Fruit fly (Drosophila melanogaster): ENCODE measurements around the gene Ku80.

The Ku80 gene

DNA sequence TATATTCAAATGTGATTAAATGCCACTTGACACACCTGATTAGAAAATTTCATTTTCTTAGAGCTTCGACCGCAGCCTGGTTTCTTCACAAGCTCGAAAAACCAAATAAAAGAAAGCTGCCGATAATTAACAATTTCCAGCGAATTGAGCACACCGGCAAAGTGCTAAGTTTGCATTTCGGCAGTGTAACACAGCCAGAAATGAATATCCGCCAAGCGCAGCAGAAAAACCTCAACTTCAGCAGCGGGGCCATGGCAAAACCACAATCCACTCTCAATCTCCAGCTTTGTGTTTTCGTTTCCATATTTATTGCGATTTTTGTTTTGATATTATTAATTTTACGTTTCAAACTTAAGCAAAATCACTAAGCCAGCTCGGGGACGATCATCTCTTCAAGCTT is 21.6 kb downstream of the Ku80 start:
- no peak for TF ChIP-seq Sp1 (GFP tag; optimal IDR thresholded peaks at IDR 0.05)
- no peak for TF ChIP-seq Hnf4 (GFP tag; optimal IDR thresholded peaks at IDR 0.05)
- TF ChIP-seq br (GFP tag; optimal IDR thresholded peaks at IDR 0.05): no peak
- no peak for TF ChIP-seq h (GFP tag; optimal IDR thresholded peaks at IDR 0.05)
- no peak for TF ChIP-seq lola (GFP tag; optimal IDR thresholded peaks at IDR 0.05)
- TF ChIP-seq usp (GFP tag; optimal IDR thresholded peaks at IDR 0.05): no peak
- TF ChIP-seq sv (GFP tag; optimal IDR thresholded peaks at IDR 0.05): no peak
- TF ChIP-seq CG9705 (GFP tag; optimal IDR thresholded peaks at IDR 0.05): no peak

DNA sequence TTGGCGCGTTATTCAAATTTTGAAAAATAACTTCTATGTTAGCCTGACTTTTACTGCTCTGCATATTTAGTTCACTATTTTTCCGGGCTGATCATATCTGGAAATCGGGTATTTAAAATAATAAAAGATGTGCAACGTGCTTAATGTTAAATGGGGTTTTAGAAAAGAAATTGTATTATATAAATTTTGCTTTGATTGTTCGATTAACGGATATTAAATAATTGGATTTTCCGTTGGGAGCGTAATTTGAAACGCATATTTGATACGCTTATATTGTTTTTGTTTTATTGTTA is 22.8 kb downstream of the Ku80 start:
- no peak for TF ChIP-seq Abd-B (GFP tag; optimal IDR thresholded peaks at IDR 0.05)
- no peak for TF ChIP-seq Hnf4 (GFP tag; optimal IDR thresholded peaks at IDR 0.05)
- no peak for TF ChIP-seq Hr78 (GFP tag; optimal IDR thresholded peaks at IDR 0.05)
- no peak for TF ChIP-seq Mio (GFP tag; optimal IDR thresholded peaks at IDR 0.05)
- TF ChIP-seq Vsx2 (GFP tag; optimal IDR thresholded peaks at IDR 0.05; ENCODE audit: partially characterized antibody): no peak
- no peak for TF ChIP-seq Rel (GFP tag; optimal IDR thresholded peaks at IDR 0.05)
- no peak for TF ChIP-seq Rel (tag; optimal IDR thresholded peaks at IDR 0.05)
- no peak for TF ChIP-seq fru (GFP tag; optimal IDR thresholded peaks at IDR 0.05)
- no peak for TF ChIP-seq dsf (GFP tag; optimal IDR thresholded peaks at IDR 0.05; ENCODE audit: borderline replicate concordance)
- no peak for TF ChIP-seq Dif (GFP tag; optimal IDR thresholded peaks at IDR 0.05; ENCODE audit: partially characterized antibody)
- no peak for TF ChIP-seq GATAd (GFP tag; optimal IDR thresholded peaks at IDR 0.05)
- no peak for TF ChIP-seq Jra (GFP tag; optimal IDR thresholded peaks at IDR 0.05)
- TF ChIP-seq h (GFP tag; optimal IDR thresholded peaks at IDR 0.05): no peak
- TF ChIP-seq brk (GFP tag; optimal IDR thresholded peaks at IDR 0.05): no peak
- no peak for TF ChIP-seq ey (GFP tag; optimal IDR thresholded peaks at IDR 0.05)
- no peak for TF ChIP-seq OdsH (GFP tag; optimal IDR thresholded peaks at IDR 0.05)
- TF ChIP-seq dmrt93B (GFP tag; optimal IDR thresholded peaks at IDR 0.05): no peak
- TF ChIP-seq pan (optimal IDR thresholded peaks at IDR 0.05): no peak

DNA sequence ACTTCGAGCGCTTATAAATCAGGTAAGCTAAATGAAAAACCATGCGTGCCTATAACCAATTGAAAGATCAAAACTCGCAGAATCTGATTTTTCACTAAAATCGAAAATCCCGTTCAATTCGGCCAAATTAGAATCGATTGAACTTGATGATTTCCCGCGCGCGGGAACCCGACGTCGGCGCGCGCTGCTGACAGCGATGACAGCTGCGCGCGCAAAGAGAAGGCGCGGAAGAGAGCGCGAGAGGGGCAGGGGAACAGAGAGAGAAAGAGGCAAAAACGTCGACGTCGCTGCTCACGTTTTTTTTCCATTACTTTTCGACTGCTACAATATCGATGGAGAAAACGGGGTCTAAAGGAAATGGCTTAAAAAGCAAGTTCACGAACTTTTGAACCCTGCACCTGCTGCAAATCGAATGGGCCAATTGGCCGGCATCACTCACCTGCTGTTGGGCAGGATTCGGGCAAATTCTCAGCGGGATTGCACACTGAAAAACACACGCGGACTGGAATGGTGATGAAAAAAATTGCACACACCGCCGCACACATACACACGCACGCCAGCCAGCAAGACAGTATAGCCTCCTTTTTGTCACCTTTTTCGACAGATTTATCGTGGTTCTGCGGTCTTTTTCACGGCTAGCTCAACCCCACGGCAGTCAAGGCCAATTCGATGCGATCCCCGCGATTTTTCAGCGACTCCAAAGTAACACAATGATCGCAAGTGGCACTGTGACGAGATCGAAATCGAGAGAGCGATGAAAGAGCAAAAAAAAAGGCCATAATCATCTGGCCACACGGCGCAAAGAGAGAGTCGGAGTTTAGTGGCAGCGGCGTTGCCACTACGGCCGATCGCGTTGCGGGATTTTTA is 23.3 kb downstream of the Ku80 start, which contains the start of gene CycE:
TSS of gene CycE (minus strand) at position 757 of the 867 bp plus-strand sequence.
- TF ChIP-seq HLH106 (tag; optimal IDR thresholded peaks at IDR 0.05) (no peak), fru (GFP tag; optimal IDR thresholded peaks at IDR 0.05) (peak; percentile 72), Rel (GFP tag; optimal IDR thresholded peaks at IDR 0.05) (no peak), Rel (tag; optimal IDR thresholded peaks at IDR 0.05) (peak; percentile 0), Dif (GFP tag; optimal IDR thresholded peaks at IDR 0.05; ENCODE audit: partially characterized antibody) (peak; percentile 30)

DNA sequence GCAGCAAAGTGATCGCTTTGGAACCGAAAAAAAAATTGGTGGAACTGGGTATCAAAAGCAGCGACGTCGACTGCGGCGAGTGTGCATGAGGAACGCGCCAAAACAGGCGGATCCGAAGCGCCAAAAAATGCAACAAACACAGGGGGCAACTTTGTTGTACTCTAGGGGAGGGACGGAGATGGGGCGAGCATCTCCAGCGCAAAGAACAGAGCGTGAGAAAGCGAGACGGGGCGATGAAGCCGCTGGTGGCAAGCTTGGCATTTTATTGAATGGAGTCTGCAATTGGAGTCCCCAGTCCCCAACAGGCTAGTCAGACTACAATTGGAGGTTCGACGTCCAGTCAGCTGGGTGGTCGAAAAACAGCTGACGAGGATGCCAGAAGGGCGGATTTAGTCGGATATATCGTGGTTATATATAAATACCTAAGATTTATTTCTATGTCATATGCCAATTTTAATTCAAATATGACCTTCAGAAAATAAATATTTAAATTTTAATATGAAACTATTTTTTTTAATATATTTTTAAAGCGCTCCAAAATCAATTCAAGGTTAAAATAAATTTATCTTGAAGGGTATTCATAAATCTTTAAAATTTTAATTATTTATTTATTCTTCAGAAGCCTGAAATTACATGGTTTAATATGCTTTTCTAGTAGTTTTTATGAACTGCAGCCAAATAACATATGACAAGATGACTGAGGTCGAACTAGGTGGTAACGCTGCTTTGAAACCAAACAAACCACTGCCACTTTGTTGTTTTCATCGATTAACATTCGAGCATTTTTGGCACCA is 24.2 kb downstream of the Ku80 start:
- TF ChIP-seq usp (GFP tag; optimal IDR thresholded peaks at IDR 0.05): no peak
- TF ChIP-seq h (GFP tag; optimal IDR thresholded peaks at IDR 0.05): peak; percentile 57
- peak; percentile 47 for TF ChIP-seq woc (GFP tag; optimal IDR thresholded peaks at IDR 0.05)
- no peak for TF ChIP-seq GATAd (GFP tag; optimal IDR thresholded peaks at IDR 0.05)
- no peak for TF ChIP-seq Mio (GFP tag; optimal IDR thresholded peaks at IDR 0.05)
- no peak for TF ChIP-seq tai (GFP tag; optimal IDR thresholded peaks at IDR 0.05)
- no peak for TF ChIP-seq jim (GFP tag; optimal IDR thresholded peaks at IDR 0.05)
- peak in 1 of 2 experiments; percentile 87 for TF ChIP-seq foxo (GFP tag; optimal IDR thresholded peaks at IDR 0.05)
- no peak for TF ChIP-seq Rel (GFP tag; optimal IDR thresholded peaks at IDR 0.05)
- peak; percentile 64 for TF ChIP-seq Rel (tag; optimal IDR thresholded peaks at IDR 0.05)
- peak; percentile 93 for TF ChIP-seq HLH106 (tag; optimal IDR thresholded peaks at IDR 0.05)
- TF ChIP-seq Dif (GFP tag; optimal IDR thresholded peaks at IDR 0.05; ENCODE audit: partially characterized antibody): peak; percentile 31
- TF ChIP-seq psq (GFP tag; optimal IDR thresholded peaks at IDR 0.05): peak; percentile 79
- no peak for TF ChIP-seq CG32264 (GFP tag; optimal IDR thresholded peaks at IDR 0.05)
- peak; percentile 80 for TF ChIP-seq CG9705 (GFP tag; optimal IDR thresholded peaks at IDR 0.05)
- TF ChIP-seq Hr78 (GFP tag; optimal IDR thresholded peaks at IDR 0.05): no peak
- peak; percentile 51 for TF ChIP-seq ey (GFP tag; optimal IDR thresholded peaks at IDR 0.05)
- TF ChIP-seq sage (GFP tag; optimal IDR thresholded peaks at IDR 0.05): no peak
- TF ChIP-seq dl (GFP tag; optimal IDR thresholded peaks at IDR 0.05; ENCODE audit: insufficient read depth in 1 of 2, partially characterized antibody in 2 of 2): no peak
- no peak for TF ChIP-seq CrebA (GFP tag; optimal IDR thresholded peaks at IDR 0.05; ENCODE audit: borderline replicate concordance)
- TF ChIP-seq OdsH (GFP tag; optimal IDR thresholded peaks at IDR 0.05): peak; percentile 84
- TF ChIP-seq Abd-B (GFP tag; optimal IDR thresholded peaks at IDR 0.05): no peak
- TF ChIP-seq pan (optimal IDR thresholded peaks at IDR 0.05): no peak
- no peak for TF ChIP-seq Myc (optimal IDR thresholded peaks at IDR 0.05)
- peak; percentile 37 for TF ChIP-seq Hnf4 (GFP tag; optimal IDR thresholded peaks at IDR 0.05)
- TF ChIP-seq Dfd (GFP tag; optimal IDR thresholded peaks at IDR 0.05): no peak
- TF ChIP-seq N (GFP tag; optimal IDR thresholded peaks at IDR 0.05): no peak
- TF ChIP-seq dsf (GFP tag; optimal IDR thresholded peaks at IDR 0.05; ENCODE audit: borderline replicate concordance): peak; percentile 10
- TF ChIP-seq dmrt93B (GFP tag; optimal IDR thresholded peaks at IDR 0.05): no peak
- TF ChIP-seq brk (GFP tag; optimal IDR thresholded peaks at IDR 0.05): peak; percentile 12
- TF ChIP-seq br (GFP tag; optimal IDR thresholded peaks at IDR 0.05): peak; percentile 61
- peak; percentile 66 for TF ChIP-seq sv (GFP tag; optimal IDR thresholded peaks at IDR 0.05)
- TF ChIP-seq Jra (GFP tag; optimal IDR thresholded peaks at IDR 0.05): peak; percentile 24
- peak; percentile 94 for TF ChIP-seq Sp1 (GFP tag; optimal IDR thresholded peaks at IDR 0.05)
- no peak for TF ChIP-seq Vsx2 (GFP tag; optimal IDR thresholded peaks at IDR 0.05; ENCODE audit: partially characterized antibody)
- no peak for TF ChIP-seq lola (GFP tag; optimal IDR thresholded peaks at IDR 0.05)
